Fruit fly (Drosophila melanogaster) whole organism, embryonic: ENCODE results near the gene nolo.
A peak's percentile ranks its signal among the peaks of the same experiment; 100 is the strongest.

Experiments used
- Awh ChIP-seq: fragments of 200-800 bp; sonication (Bioruptor generic); IDR thresholded peaks from 2 replicates; pipeline ENCODE4, ENCODE4 v1.3.6; 2022; ENCODE audit warnings: missing biosample characterization, missing genetic modification characterization
- CG11398 ChIP-seq: fragments of 200-800 bp; sonication (Bioruptor generic); optimal IDR thresholded peaks from 2 replicates; lab custom pipeline; 2016; ENCODE audit warnings: missing biosample characterization, missing genetic modification characterization
- CG11696 ChIP-seq: fragments of 200-800 bp; sonication (Bioruptor generic); IDR thresholded peaks from 2 replicates; pipeline ENCODE4 v1.3.6; 2022; ENCODE audit warnings: missing biosample characterization, missing genetic modification characterization
- CG12155 ChIP-seq: fragments of 200-800 bp; sonication (Bioruptor generic); optimal IDR thresholded peaks from 3 replicates; lab custom pipeline; 2016; ENCODE audit warnings: missing biosample characterization, missing genetic modification characterization
- CG13287 ChIP-seq: fragments of 200-800 bp; sonication (Bioruptor generic); IDR thresholded peaks from 2 replicates; pipeline ENCODE4 v1.3.6; 2022; ENCODE audit warnings: missing biosample characterization, missing genetic modification characterization; ENCODE audit not compliant: partially characterized antibody
- CG13296 ChIP-seq: fragments of 200-800 bp; sonication (Bioruptor generic); optimal IDR thresholded peaks from 3 replicates; lab custom pipeline; 2018; ENCODE audit warnings: missing biosample characterization, mild to moderate bottlenecking, missing genetic modification characterization
- CG14014 ChIP-seq: fragments of 200-800 bp; sonication (Bioruptor generic); IDR thresholded peaks from 2 replicates; pipeline ENCODE4 v1.3.6; 2022; ENCODE audit warnings: missing biosample characterization, missing genetic modification characterization
- CG15269 ChIP-seq: fragments of 200-800 bp; sonication (Bioruptor generic); optimal IDR thresholded peaks from 2 replicates; lab custom pipeline; 2018; ENCODE audit warnings: missing biosample characterization, mild to moderate bottlenecking, missing genetic modification characterization, moderate library complexity
- CG15514 ChIP-seq: fragments of 200-800 bp; sonication (Bioruptor generic); optimal IDR thresholded peaks from 3 replicates; lab custom pipeline; 2017; ENCODE audit warnings: missing biosample characterization, missing genetic modification characterization, mild to moderate bottlenecking, moderate library complexity, missing genetic modification reagents
- CG17186 ChIP-seq: fragments of 200-800 bp; sonication (Bioruptor generic); optimal IDR thresholded peaks from 3 replicates; lab custom pipeline; 2017; ENCODE audit warnings: missing biosample characterization, missing genetic modification reagents, missing genetic modification characterization
- CG17361 ChIP-seq: fragments of 200-800 bp; sonication (Bioruptor generic); IDR thresholded peaks from 3 replicates; pipeline ENCODE4 v1.3.6; 2022; ENCODE audit warnings: missing biosample characterization, missing genetic modification characterization
- CG18262 ChIP-seq: fragments of 200-800 bp; optimal IDR thresholded peaks from 3 replicates; lab custom pipeline; 2019; ENCODE audit warnings: missing biosample characterization, mild to moderate bottlenecking, missing genetic modification characterization, moderate library complexity
- CG2116 ChIP-seq: fragments of 200-800 bp; sonication (Bioruptor generic); optimal IDR thresholded peaks from 3 replicates; lab custom pipeline; 2018; ENCODE audit warnings: missing biosample characterization, mild to moderate bottlenecking, missing genetic modification characterization
- CG2199 ChIP-seq: fragments of 200-800 bp; sonication (Bioruptor generic); IDR thresholded peaks from 3 replicates; pipeline ENCODE4 v1.3.6; 2022; ENCODE audit warnings: missing biosample characterization, missing genetic modification characterization
- CG31441 ChIP-seq: fragments of 200-800 bp; sonication (Bioruptor generic); IDR thresholded peaks from 2 replicates; pipeline ENCODE4 v1.3.6; 2022; ENCODE audit warnings: missing biosample characterization, missing genetic modification characterization
- CG34224 ChIP-seq: fragments of 200-800 bp; sonication (Bioruptor generic); IDR thresholded peaks from 3 replicates; pipeline ENCODE4 v1.3.6; 2022; ENCODE audit warnings: missing biosample characterization, missing genetic modification characterization; ENCODE audit not compliant: partially characterized antibody
- CG4282 ChIP-seq: fragments of 200-800 bp; sonication (Bioruptor generic); optimal IDR thresholded peaks from 2 replicates; lab custom pipeline; 2016; ENCODE audit warnings: missing biosample characterization, missing genetic modification characterization
- CG5245 ChIP-seq: fragments of 200-800 bp; sonication (Bioruptor generic); optimal IDR thresholded peaks from 3 replicates; lab custom pipeline; 2016; ENCODE audit warnings: missing biosample characterization, missing genetic modification characterization
- CG8089 ChIP-seq: fragments of 200-800 bp; sonication (Bioruptor generic); optimal IDR thresholded peaks from 3 replicates; lab custom pipeline; 2016; ENCODE audit warnings: missing biosample characterization, missing genetic modification characterization
- CG8281 ChIP-seq: fragments of 200-800 bp; sonication (Bioruptor generic); optimal IDR thresholded peaks from 2 replicates; lab custom pipeline; 2018; ENCODE audit warnings: missing biosample characterization, mild to moderate bottlenecking, missing genetic modification characterization, moderate library complexity
- CG8388 ChIP-seq: fragments of 200-800 bp; sonication (Bioruptor generic); optimal IDR thresholded peaks from 2 replicates; lab custom pipeline; 2019; ENCODE audit warnings: missing biosample characterization, mild to moderate bottlenecking, missing genetic modification characterization, moderate library complexity
- CG9609 ChIP-seq: fragments of 200-800 bp; sonication (Bioruptor generic); optimal IDR thresholded peaks from 3 replicates; lab custom pipeline; 2016; ENCODE audit warnings: missing biosample characterization, missing genetic modification characterization
- Dbx ChIP-seq: fragments of 200-800 bp; sonication (Bioruptor generic); IDR thresholded peaks from 3 replicates; pipeline ENCODE4 v1.3.6; 2022; ENCODE audit warnings: missing biosample characterization, missing genetic modification characterization
- Dref ChIP-seq: fragments of 200-800 bp; sonication (Bioruptor generic); IDR thresholded peaks from 2 replicates; pipeline ENCODE4 v1.3.6; 2022; ENCODE audit warnings: missing biosample characterization, missing genetic modification characterization
- Fer1 ChIP-seq: fragments of 200-800 bp; sonication (Bioruptor generic); optimal IDR thresholded peaks from 2 replicates; lab custom pipeline; 2017; ENCODE audit warnings: missing biosample characterization, mild to moderate bottlenecking, missing genetic modification characterization
- Gsc ChIP-seq: fragments of 200-800 bp; sonication (Bioruptor generic); IDR thresholded peaks from 2 replicates; pipeline ENCODE4 v1.3.6; 2022; ENCODE audit warnings: missing biosample characterization, missing genetic modification characterization
- Gug ChIP-seq: fragments of 200-800 bp; sonication (Bioruptor generic); IDR thresholded peaks from 4 replicates; pipeline ENCODE4 v1.3.6; 2022; ENCODE audit warnings: missing biosample characterization, missing genetic modification characterization
- HmgZ ChIP-seq: fragments of 200-800 bp; sonication (Bioruptor generic); optimal IDR thresholded peaks from 2 replicates; lab custom pipeline; 2018; ENCODE audit warnings: missing biosample characterization, mild to moderate bottlenecking, missing genetic modification characterization
- Hr3 ChIP-seq: fragments of 200-800 bp; sonication (Bioruptor generic); optimal IDR thresholded peaks from 3 replicates; lab custom pipeline; 2016; ENCODE audit warnings: missing biosample characterization, missing genetic modification characterization
- Hsf ChIP-seq: fragments of 200-800 bp; sonication (Bioruptor generic); optimal IDR thresholded peaks from 3 replicates; lab custom pipeline; 2016; ENCODE audit warnings: missing biosample characterization, missing genetic modification characterization
- NFAT ChIP-seq: fragments of 200-800 bp; sonication (Bioruptor generic); IDR thresholded peaks from 2 replicates; pipeline ENCODE4 v1.3.6; 2022; ENCODE audit warnings: missing biosample characterization, missing genetic modification characterization
- Sry-δ ChIP-seq: fragments of 200-800 bp; sonication (Bioruptor generic); optimal IDR thresholded peaks from 2 replicates; lab custom pipeline; 2016; ENCODE audit warnings: missing biosample characterization, missing genetic modification characterization
- az2 ChIP-seq: fragments of 200-800 bp; sonication (Bioruptor generic); optimal IDR thresholded peaks from 3 replicates; lab custom pipeline; 2016; ENCODE audit warnings: missing biosample characterization, missing genetic modification characterization
- crp ChIP-seq, 2 experiments: fragments of 200-800 bp; sonication (Bioruptor generic); optimal IDR thresholded peaks; 2 replicates in 1 of 2; 3 replicates in 1 of 2; lab custom pipeline; 2017; ENCODE audit warnings: missing biosample characterization in 2 of 2, missing genetic modification characterization in 2 of 2, mild to moderate bottlenecking in 1 of 2, moderate library complexity in 1 of 2
- ewg ChIP-seq: fragments of 200-800 bp; sonication (Bioruptor generic); optimal IDR thresholded peaks from 3 replicates; lab custom pipeline; 2017; ENCODE audit warnings: mild to moderate bottlenecking, missing biosample characterization, missing genetic modification reagents, missing genetic modification characterization
- gce ChIP-seq: fragments of 200-800 bp; sonication (Bioruptor generic); IDR thresholded peaks from 3 replicates; pipeline ENCODE4 v1.3.6; 2022; ENCODE audit warnings: missing biosample characterization, missing genetic modification characterization
- grn ChIP-seq: fragments of 200-800 bp; sonication (Bioruptor generic); optimal IDR thresholded peaks from 3 replicates; lab custom pipeline; 2017; ENCODE audit warnings: missing biosample characterization, missing genetic modification characterization
- gsb ChIP-seq: fragments of 200-800 bp; sonication (Bioruptor generic); IDR thresholded peaks from 2 replicates; pipeline ENCODE4 v1.3.6; 2022; ENCODE audit warnings: missing biosample characterization, missing genetic modification characterization
- gt ChIP-seq: fragments of 200-800 bp; sonication (Bioruptor generic); IDR thresholded peaks from 2 replicates; pipeline ENCODE4 v1.3.6; 2022; ENCODE audit warnings: missing biosample characterization, missing genetic modification characterization
- insv ChIP-seq, 2 experiments: fragments of 200-800 bp; sonication (Bioruptor generic); optimal IDR thresholded peaks; 3 replicates each; lab custom pipeline; 2016 to 2018; ENCODE audit warnings: missing biosample characterization in 2 of 2, missing genetic modification characterization in 2 of 2
- maf-S ChIP-seq: fragments of 200-800 bp; sonication (Bioruptor generic); optimal IDR thresholded peaks from 2 replicates; lab custom pipeline; 2016; ENCODE audit warnings: missing biosample characterization, missing genetic modification characterization
- pfk ChIP-seq: fragments of 200-800 bp; sonication (Bioruptor generic); optimal IDR thresholded peaks from 2 replicates; lab custom pipeline; 2018; ENCODE audit warnings: missing biosample characterization, mild to moderate bottlenecking, missing genetic modification characterization, moderate library complexity
- pita ChIP-seq: fragments of 200-800 bp; sonication (Bioruptor generic); optimal IDR thresholded peaks from 2 replicates; lab custom pipeline; 2017; ENCODE audit warnings: missing biosample characterization, mild to moderate bottlenecking, missing genetic modification characterization
- pnt ChIP-seq: fragments of 200-800 bp; sonication (Bioruptor generic); optimal IDR thresholded peaks from 3 replicates; lab custom pipeline; 2016; ENCODE audit warnings: missing biosample characterization, missing genetic modification characterization
- pros ChIP-seq: fragments of 200-800 bp; sonication (Bioruptor generic); optimal IDR thresholded peaks from 3 replicates; lab custom pipeline; 2019; ENCODE audit warnings: missing biosample characterization, mild to moderate bottlenecking, missing genetic modification characterization, moderate library complexity
- salm ChIP-seq: fragments of 200-800 bp; sonication (Bioruptor generic); optimal IDR thresholded peaks from 2 replicates; lab custom pipeline; 2018; ENCODE audit warnings: missing biosample characterization, mild to moderate bottlenecking, missing genetic modification characterization
- slp2 ChIP-seq: fragments of 200-800 bp; sonication (Bioruptor generic); optimal IDR thresholded peaks from 2 replicates; lab custom pipeline; 2016; ENCODE audit warnings: missing biosample characterization, missing genetic modification characterization
- tio ChIP-seq: fragments of 200-800 bp; sonication (Bioruptor generic); optimal IDR thresholded peaks from 2 replicates; lab custom pipeline; 2017; ENCODE audit warnings: missing biosample characterization, missing genetic modification characterization, inconsistent platforms
- trh ChIP-seq: fragments of 200-800 bp; sonication (Bioruptor generic); optimal IDR thresholded peaks from 2 replicates; lab custom pipeline; 2016; ENCODE audit warnings: missing biosample characterization, missing genetic modification characterization
- vfl ChIP-seq: fragments of 200-800 bp; sonication (Bioruptor generic); optimal IDR thresholded peaks from 2 replicates; lab custom pipeline; 2016; ENCODE audit warnings: missing biosample characterization, missing genetic modification characterization
- zen ChIP-seq: fragments of 200-800 bp; sonication (Bioruptor generic); optimal IDR thresholded peaks from 3 replicates; lab custom pipeline; 2018; ENCODE audit warnings: missing biosample characterization, mild to moderate bottlenecking, missing genetic modification characterization, moderate library complexity

Gene nolo

DNA sequence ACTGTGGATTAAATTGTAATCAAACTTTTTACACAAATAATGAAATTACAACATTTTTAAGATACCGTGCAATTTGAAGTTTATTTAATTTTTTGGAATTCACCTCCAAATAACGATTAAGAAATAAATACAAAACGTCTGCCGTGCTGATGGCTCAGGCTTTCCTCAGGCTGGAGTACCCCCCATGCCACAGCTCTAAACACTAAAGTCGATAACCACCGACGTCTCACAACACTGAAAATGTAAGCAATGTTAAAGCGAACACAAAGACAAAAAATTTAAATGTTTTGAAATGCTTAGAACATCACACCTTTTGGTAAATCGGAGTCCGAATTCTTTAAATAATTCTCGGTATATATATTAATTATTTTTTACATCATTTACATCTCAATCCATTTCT lies 26.5 kb upstream of the nolo start (continued):
- TF ChIP-seq vfl, result peak; percentile 53
- peak; percentile 40; the same call in 1 of the 2 replicates for TF ChIP-seq Awh (GFP tag; lab: Robert Waterston, UW)
- no peak for TF ChIP-seq CG8281 (tag; lab: Kevin White, UChicago)
- peak; percentile 33 for TF ChIP-seq pnt (GFP tag; lab: Kevin White, UChicago)
- TF ChIP-seq Hr3 (GFP tag; lab: Kevin White, UChicago), result peak; percentile 61
- TF ChIP-seq CG13296 (GFP tag; lab: Kevin White, UChicago), result peak; percentile 27
- TF ChIP-seq CG12155 (GFP tag; lab: Kevin White, UChicago), result peak; percentile 38
- TF ChIP-seq Dref, result peak; percentile 63
- TF ChIP-seq tio (GFP tag; lab: Kevin White, UChicago), result peak; percentile 25
- no peak for TF ChIP-seq trh
- peak in 1 of 2 experiments; percentile 9 for TF ChIP-seq crp (GFP tag; optimal IDR thresholded peaks at IDR 0.05; lab: Kevin White, UChicago)
- peak; percentile 65 for TF ChIP-seq CG5245 (GFP tag; lab: Kevin White, UChicago)
- peak; percentile 54 for TF ChIP-seq CG15514
- no peak for TF ChIP-seq CG17186 (GFP tag; lab: Kevin White, UChicago)
- peak; percentile 31 for TF ChIP-seq ewg (GFP tag; lab: Kevin White, UChicago)
- TF ChIP-seq Fer1 (GFP tag; lab: Kevin White, UChicago), result peak; percentile 58
- TF ChIP-seq Sry-δ (GFP tag; lab: Kevin White, UChicago), result peak; percentile 42
- TF ChIP-seq CG2116 (GFP tag; lab: Kevin White, UChicago), result peak; percentile 34
- no peak for TF ChIP-seq pfk (GFP tag; lab: Kevin White, UChicago)
- no peak for TF ChIP-seq pita (GFP tag; lab: Kevin White, UChicago)
- TF ChIP-seq CG31441 (GFP tag; lab: Robert Waterston, UW), result peak; percentile 56
- peak; percentile 66 for TF ChIP-seq CG14014 (GFP tag; lab: Robert Waterston, UW)
- TF ChIP-seq gt, result no peak
- peak; percentile 32 for TF ChIP-seq CG8388 (GFP tag; lab: Kevin White, UChicago)
- no peak for TF ChIP-seq CG4282 (GFP tag; lab: Kevin White, UChicago)
- TF ChIP-seq CG9609 (GFP tag; lab: Kevin White, UChicago), result peak; percentile 75
- TF ChIP-seq CG18262, result peak; percentile 44
- TF ChIP-seq CG34224 (GFP tag; lab: Robert Waterston, UW), result peak; percentile 29; the same call in 1 of the 3 replicates
- peak; percentile 42 for TF ChIP-seq az2 (GFP tag; lab: Kevin White, UChicago)
- TF ChIP-seq CG11398, result peak; percentile 13
- TF ChIP-seq NFAT (GFP tag; lab: Robert Waterston, UW), result no peak; the same call in 1 of the 2 replicates
- TF ChIP-seq salm (tag; lab: Kevin White, UChicago), result peak; percentile 18
- TF ChIP-seq maf-S (GFP tag; lab: Kevin White, UChicago), result peak; percentile 45
- no peak for TF ChIP-seq insv (GFP tag; optimal IDR thresholded peaks at IDR 0.05; lab: Kevin White, UChicago)
- 0 out of 2 replicates have a peak, but pooled peaks have one; percentile 10 for TF ChIP-seq gsb (GFP tag; lab: Robert Waterston, UW)
- TF ChIP-seq CG2199 (GFP tag; lab: Robert Waterston, UW), result no peak
- no peak for TF ChIP-seq Gsc (GFP tag; lab: Robert Waterston, UW)
- TF ChIP-seq Hsf (GFP tag; lab: Kevin White, UChicago), result peak; percentile 61
- peak; percentile 70; the same call in 3 of the 4 replicates for TF ChIP-seq Gug (GFP tag; lab: Robert Waterston, UW)
- peak; percentile 16 for TF ChIP-seq zen (tag; lab: Kevin White, UChicago)
- TF ChIP-seq CG8089 (GFP tag; lab: Kevin White, UChicago), result peak; percentile 64
- TF ChIP-seq slp2 (GFP tag; lab: Kevin White, UChicago), result peak; percentile 35
- TF ChIP-seq CG13287 (GFP tag; lab: Robert Waterston, UW), result peak; percentile 49
- TF ChIP-seq CG17361 (GFP tag; lab: Robert Waterston, UW), result peak; percentile 61; the same call in 2 of the 3 replicates
- TF ChIP-seq gce (GFP tag; lab: Robert Waterston, UW), result no peak; the same call in 2 of the 3 replicates
- TF ChIP-seq CG15269 (tag; lab: Kevin White, UChicago), result no peak
- TF ChIP-seq CG11696 (GFP tag; lab: Robert Waterston, UW), result peak; percentile 36; the same call in 1 of the 2 replicates
- no peak for TF ChIP-seq pros (GFP tag; lab: Kevin White, UChicago)
- peak; percentile 73; the same call in 2 of the 3 replicates for TF ChIP-seq Dbx (GFP tag; lab: Robert Waterston, UW)
- TF ChIP-seq HmgZ (tag; lab: Kevin White, UChicago), result peak; percentile 49
- TF ChIP-seq grn, result no peak
